Fruit fly (Drosophila melanogaster) whole organism, adult: Measurements from ENCODE around the gene CG44837.

Source experiments
- Clk ChIP-seq: fragments of 200-800 bp; sonication (Bioruptor generic); optimal IDR thresholded peaks from 2 replicates; lab custom pipeline; 2017; ENCODE audit warnings: missing biosample characterization, missing genetic modification characterization
- Mnt ChIP-seq: fragments of 200-800 bp; sonication (Bioruptor generic); optimal IDR thresholded peaks from 2 replicates; lab custom pipeline; 2016; ENCODE audit warnings: missing biosample characterization, mild to moderate bottlenecking, missing genetic modification characterization
- kay ChIP-seq: fragments of 200-800 bp; sonication (Bioruptor generic); peaks from one replicate; lab custom pipeline; 2016; ENCODE audit warnings: missing biosample characterization, missing genetic modification characterization, borderline replicate concordance
- toe ChIP-seq: fragments of 200-800 bp; sonication (Bioruptor generic); optimal IDR thresholded peaks from 2 replicates; lab custom pipeline; 2016; ENCODE audit warnings: missing biosample characterization, missing genetic modification characterization

dm6 chr3L:11819639-11820456, 118.8 kb downstream of the CG44837 start:
- TF ChIP-seq Mnt (GFP tag; lab: Kevin White, UChicago) (peak; percentile 89), kay (peak; percentile 99), Clk (GFP tag; lab: Kevin White, UChicago) (no peak), toe (peak; percentile 24)
